Fruit fly (Drosophila melanogaster) Kc167 (cell line): ENCODE results near the gene tsh.

Source experiments
- Myc ChIP-seq: fragments of >200 bp; optimal IDR thresholded peaks from 2 replicates; lab custom pipeline; 2017; ENCODE audit warnings: missing external identifiers
- Sin3A ChIP-seq: fragments of >200 bp; optimal IDR thresholded peaks from 2 replicates; lab custom pipeline; 2018; ENCODE audit warnings: missing external identifiers
- h ChIP-seq: fragments of >200 bp; optimal IDR thresholded peaks from 3 replicates; lab custom pipeline; 2018; ENCODE audit warnings: missing external identifiers
- insv ChIP-seq: fragments of >200 bp; optimal IDR thresholded peaks from 3 replicates; lab custom pipeline; 2018; ENCODE audit warnings: missing external identifiers
- psq ChIP-seq: fragments of >200 bp; optimal IDR thresholded peaks from 2 replicates; lab custom pipeline; 2017; ENCODE audit warnings: missing external identifiers
- ttk ChIP-seq: sonication (Bioruptor generic); optimal IDR thresholded peaks from 2 replicates; lab custom pipeline; 2017; ENCODE audit warnings: missing external identifiers

The tsh gene

dm6 chr2L:21827900-21828790, at the start of gene tsh:
TSS of gene tsh (plus strand) at chr2L:21828593.
- TF ChIP-seq Myc (lab: Kevin White, UChicago) = no peak
- no peak for TF ChIP-seq h (lab: Kevin White, UChicago)
- no peak for TF ChIP-seq insv
- TF ChIP-seq psq (lab: Kevin White, UChicago) = no peak
- TF ChIP-seq ttk = no peak
- TF ChIP-seq Sin3A (lab: Kevin White, UChicago) = no peak

- no peak for TF ChIP-seq Sin3A (lab: Kevin White, UChicago)
- TF ChIP-seq h (lab: Kevin White, UChicago) = no peak
- TF ChIP-seq psq (lab: Kevin White, UChicago) = no peak
- TF ChIP-seq ttk = no peak
- TF ChIP-seq insv = no peak
- TF ChIP-seq Myc (lab: Kevin White, UChicago) = no peak
Measured at dm6 chr2L:21783965-21784364, 44.4 kb upstream of the tsh start, which contains the start of gene CG11630. TSS of gene CG11630 (minus strand) at chr2L:21784065.

- TF ChIP-seq Myc (lab: Kevin White, UChicago) (no peak), insv (no peak), psq (lab: Kevin White, UChicago) (no peak), Sin3A (lab: Kevin White, UChicago) (no peak), ttk (no peak), h (lab: Kevin White, UChicago) (no peak)
Measured at dm6 chr2L:21784790-21785425, 43.5 kb upstream of the tsh start.

dm6 chr2L:21786991-21787390, 41.4 kb upstream of the tsh start:
- TF ChIP-seq psq (lab: Kevin White, UChicago) (no peak), insv (no peak), h (lab: Kevin White, UChicago) (no peak), Myc (lab: Kevin White, UChicago) (no peak), ttk (no peak), Sin3A (lab: Kevin White, UChicago) (no peak)

DNA sequence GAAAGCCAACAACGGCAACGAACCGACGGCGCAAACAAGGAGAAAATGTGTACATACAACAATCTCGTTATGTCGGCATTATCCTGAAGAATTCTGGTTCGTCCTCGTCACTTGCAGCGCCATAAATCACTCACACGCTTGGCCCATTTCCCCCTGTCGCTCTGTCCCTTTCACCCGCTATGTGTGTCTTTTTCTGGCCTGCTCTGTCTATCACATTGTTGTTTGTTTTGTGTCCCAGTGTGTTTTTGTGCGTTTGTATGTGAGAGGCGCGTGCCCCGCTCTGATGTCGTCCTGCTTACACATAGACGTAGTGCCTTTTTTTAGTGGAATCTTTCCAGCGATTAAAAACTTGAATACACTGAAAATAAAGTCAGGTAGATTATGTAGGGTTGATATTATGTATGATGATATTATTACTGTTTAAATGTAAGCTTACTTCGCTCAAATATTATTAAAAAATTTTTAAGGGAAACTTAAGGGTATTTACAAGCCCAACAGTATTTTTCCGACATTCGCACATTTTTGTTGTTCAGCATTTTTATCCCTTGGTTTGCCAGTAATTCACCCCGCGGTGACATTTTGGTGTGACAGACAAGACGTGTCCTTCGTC, 38.8 kb upstream of the tsh start:
- TF ChIP-seq insv (no peak), Sin3A (lab: Kevin White, UChicago) (no peak), Myc (lab: Kevin White, UChicago) (no peak), psq (lab: Kevin White, UChicago) (no peak), ttk (no peak), h (lab: Kevin White, UChicago) (no peak)

- TF ChIP-seq Sin3A (lab: Kevin White, UChicago) (no peak), psq (lab: Kevin White, UChicago) (no peak), insv (no peak), ttk (no peak)
Measured at dm6 chr2L:21791980-21792379, 36.4 kb upstream of the tsh start.

dm6 chr2L:21792831-21793230, 35.6 kb upstream of the tsh start:
- TF ChIP-seq psq (lab: Kevin White, UChicago) (no peak), h (lab: Kevin White, UChicago) (no peak), ttk (no peak), Sin3A (lab: Kevin White, UChicago) (no peak), Myc (lab: Kevin White, UChicago) (no peak), insv (no peak)

- TF ChIP-seq psq (lab: Kevin White, UChicago) (no peak), Myc (lab: Kevin White, UChicago) (no peak), Sin3A (lab: Kevin White, UChicago) (no peak), ttk (no peak), insv (no peak), h (lab: Kevin White, UChicago) (no peak)
Measured at dm6 chr2L:21794547-21795341, 33.6 kb upstream of the tsh start.

DNA sequence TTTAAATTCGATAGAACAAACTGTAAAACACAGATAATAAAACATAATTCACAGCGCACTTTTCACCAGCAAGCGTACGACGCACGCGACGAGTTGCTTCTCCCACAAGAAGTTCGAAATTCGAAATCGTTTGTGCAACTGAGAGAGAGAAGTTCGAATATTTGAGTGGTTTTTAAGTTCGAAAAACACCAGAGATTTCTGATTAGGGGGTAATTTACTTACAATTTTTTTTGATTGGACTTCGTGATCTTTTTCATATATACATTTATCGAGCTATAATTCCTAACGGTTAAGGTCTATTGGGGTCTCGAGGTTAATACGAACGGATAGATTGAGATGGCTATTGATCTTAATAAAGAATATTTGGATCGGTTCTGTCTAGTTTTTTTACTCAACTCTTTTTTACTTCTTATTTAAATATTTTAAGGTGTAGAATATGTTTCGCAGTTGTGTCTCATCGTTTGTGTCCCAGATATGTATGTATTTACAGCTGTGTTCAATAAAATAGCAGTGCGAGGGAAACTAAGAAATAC, 33.0 kb upstream of the tsh start, which contains the start of gene CG31612:
CG31612 (minus strand) TSS at position 106 of the 533 bp plus-strand sequence.
- TF ChIP-seq h (lab: Kevin White, UChicago) = no peak
- TF ChIP-seq Myc (lab: Kevin White, UChicago) = no peak
- no peak for TF ChIP-seq psq (lab: Kevin White, UChicago)
- no peak for TF ChIP-seq ttk
- TF ChIP-seq insv = no peak
- no peak for TF ChIP-seq Sin3A (lab: Kevin White, UChicago)

DNA sequence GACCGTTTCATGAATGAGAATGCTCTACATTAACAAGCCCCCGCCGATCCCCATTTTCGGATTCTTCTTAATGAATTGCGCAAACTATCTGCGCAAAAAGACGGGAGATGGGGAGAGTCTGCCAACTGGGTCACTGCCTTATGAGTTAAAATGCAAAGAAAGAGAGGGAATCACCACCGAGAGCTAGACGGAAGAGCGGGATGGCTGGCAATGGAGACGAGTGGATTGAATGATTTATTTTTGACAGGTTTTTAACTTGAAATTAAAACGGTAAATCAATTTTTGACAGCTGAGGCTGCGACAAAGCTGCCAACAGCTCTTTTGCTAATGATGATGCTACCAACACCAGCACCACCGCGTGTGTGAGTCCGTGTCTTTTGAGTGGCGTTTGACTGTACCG, 24.3 kb upstream of the tsh start:
- no peak for TF ChIP-seq insv
- TF ChIP-seq h (lab: Kevin White, UChicago) = no peak
- no peak for TF ChIP-seq Sin3A (lab: Kevin White, UChicago)
- TF ChIP-seq ttk = no peak
- TF ChIP-seq psq (lab: Kevin White, UChicago) = no peak

DNA sequence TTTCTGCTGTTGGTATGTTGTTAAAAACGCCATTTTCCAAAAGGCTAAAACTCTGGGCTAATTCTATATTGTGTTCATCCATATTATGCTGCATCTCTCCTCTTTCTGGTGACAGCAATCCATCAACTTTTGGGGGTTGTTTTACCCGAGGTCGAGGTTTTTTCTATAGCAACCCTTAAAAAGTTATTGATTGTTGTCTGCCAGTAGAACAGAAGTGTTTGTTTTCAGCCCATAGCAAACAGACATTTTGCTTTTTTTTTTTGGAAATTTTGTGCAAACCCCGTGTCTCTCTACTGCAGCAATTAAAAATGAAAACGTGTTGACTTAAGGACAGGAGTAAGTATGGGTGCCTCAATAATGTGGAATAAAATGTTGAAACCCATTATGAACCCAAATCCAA, 22.0 kb upstream of the tsh start:
- TF ChIP-seq ttk = no peak
- no peak for TF ChIP-seq psq (lab: Kevin White, UChicago)
- no peak for TF ChIP-seq insv
- no peak for TF ChIP-seq h (lab: Kevin White, UChicago)
- TF ChIP-seq Myc (lab: Kevin White, UChicago) = no peak
- TF ChIP-seq Sin3A (lab: Kevin White, UChicago) = no peak
